Worm (Caenorhabditis elegans): ENCODE measurements around the gene pyc-1.
A peak's percentile ranks its signal among the peaks of the same experiment; 100 is the strongest.

Gene pyc-1

DNA sequence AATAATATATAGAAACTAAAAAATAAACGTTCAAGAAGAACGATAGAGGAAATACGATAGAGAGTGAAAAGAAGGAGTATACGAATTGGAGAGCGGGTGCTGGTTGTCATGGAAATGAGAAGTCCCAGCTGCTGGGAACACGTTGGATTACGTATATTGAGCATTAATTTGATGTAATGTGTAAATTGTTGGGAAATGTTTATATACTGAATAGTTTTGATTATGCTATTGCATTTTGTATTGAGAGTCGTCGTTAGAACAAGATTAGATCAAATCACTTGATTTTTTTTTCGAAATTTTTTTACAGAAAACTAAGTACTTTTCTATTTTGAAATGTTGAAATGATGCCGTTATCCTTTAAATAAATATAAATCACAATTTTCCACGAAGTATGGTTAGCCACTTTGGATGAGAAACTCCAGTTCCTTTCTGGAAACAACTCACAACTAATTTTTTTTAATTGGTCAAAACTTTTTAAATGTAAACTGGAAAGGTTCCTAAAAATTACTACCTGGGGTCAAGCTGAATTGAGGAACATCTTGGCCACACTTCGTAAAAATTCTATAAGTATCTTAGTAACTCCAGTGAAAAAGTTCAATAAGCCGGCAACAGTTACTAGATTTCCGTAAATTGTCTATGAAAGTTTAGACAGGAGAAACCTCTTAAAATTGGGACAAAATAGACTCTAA lies 21.5 kb upstream of the pyc-1 start, which contains the start of gene nphp-4:
Gene nphp-4 (minus strand): TSS at position 51 of the 689 bp plus-strand sequence.
- no peak for TF ChIP-seq nhr-84 (tag; optimal IDR thresholded peaks at IDR 0.05)
- no peak for TF ChIP-seq sox-4 (tag; optimal IDR thresholded peaks at IDR 0.05)
- no peak for TF ChIP-seq fkh-10 (GFP tag; optimal IDR thresholded peaks at IDR 0.05)
- TF ChIP-seq efl-1 (optimal IDR thresholded peaks at IDR 0.05) = no peak
- peak in 1 of 2 experiments; percentile 52 for TF ChIP-seq efl-1 (GFP tag; optimal IDR thresholded peaks at IDR 0.05 in 1 of 2)
- no peak for TF ChIP-seq tlp-1 (tag; optimal IDR thresholded peaks at IDR 0.05)

- TF ChIP-seq tlp-1 (tag; optimal IDR thresholded peaks at IDR 0.05) (no peak), efl-1 (optimal IDR thresholded peaks at IDR 0.05) (no peak), efl-1 (GFP tag; optimal IDR thresholded peaks at IDR 0.05 in 1 of 2) (peak in 1 of 2 experiments; percentile 35), ets-5 (GFP tag; IDR thresholded peaks at IDR 0.05) (no peak), snpc-4 (tag; optimal IDR thresholded peaks at IDR 0.05) (no peak)
Observed at ce11 chrV:11839220-11839619, 16.9 kb upstream of the pyc-1 start, which contains the start of gene idpb-5. Gene idpb-5 (plus strand): TSS chrV:11839520.

ce11 chrV:11836073-11836472 lies 13.7 kb upstream of the pyc-1 start, which contains the start of gene R13H4.2:
Gene R13H4.2 (plus strand): TSS chrV:11836391.
- TF ChIP-seq unc-130 (tag; optimal IDR thresholded peaks at IDR 0.05) (peak; percentile 24), Y116A8C.19 (tag; optimal IDR thresholded peaks at IDR 0.05; ENCODE audit: borderline replicate concordance) (no peak), lsy-2 (tag; optimal IDR thresholded peaks at IDR 0.05) (peak in 1 of 2 experiments; percentile 15), pag-3 (tag; optimal IDR thresholded peaks at IDR 0.05; ENCODE audit: borderline replicate concordance, insufficient read depth) (peak; percentile 97), rnt-1 (tag; optimal IDR thresholded peaks at IDR 0.05) (peak; percentile 73), elt-2 (tag; optimal IDR thresholded peaks at IDR 0.05) (no peak), nhr-19 (GFP tag; conservative IDR thresholded peaks at IDR 0.05) (peak; percentile 37), lin-14 (GFP tag; optimal IDR thresholded peaks at IDR 0.05) (peak; percentile 76), snu-23 (GFP tag; optimal IDR thresholded peaks at IDR 0.05) (peak; percentile 19), ama-1 (optimal IDR thresholded peaks at IDR 0.05) (no peak), nhr-71 (tag; optimal IDR thresholded peaks at IDR 0.05) (peak; percentile 68)

DNA sequence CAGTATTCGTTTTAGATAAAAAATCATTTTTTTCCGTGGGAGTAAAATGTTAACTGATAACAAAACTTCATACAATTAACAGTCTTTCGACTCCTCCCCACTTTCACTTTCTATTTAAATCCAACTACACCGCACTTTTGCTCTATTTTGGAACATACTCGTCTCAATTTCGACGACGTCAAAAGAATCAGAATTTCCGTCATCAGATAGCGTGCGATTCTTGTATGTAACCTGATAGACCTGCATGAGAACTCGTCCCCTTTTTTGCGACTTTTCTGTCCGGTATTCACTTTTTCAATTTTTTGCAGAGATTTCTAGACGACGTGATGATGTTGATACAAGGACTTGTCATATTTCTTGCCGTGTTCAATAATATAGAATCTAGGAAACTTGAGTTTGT lies 11.0 kb upstream of the pyc-1 start, which contains the start of gene pho-8:
Gene pho-8 (plus strand): TSS at position 301 of the 400 bp plus-strand sequence.
- TF ChIP-seq ama-1 (optimal IDR thresholded peaks at IDR 0.05) (no peak), lin-14 (GFP tag; optimal IDR thresholded peaks at IDR 0.05) (no peak), snpc-4 (tag; optimal IDR thresholded peaks at IDR 0.05) (no peak), pqm-1 (tag; optimal IDR thresholded peaks at IDR 0.05) (no peak), tbx-2 (tag; optimal IDR thresholded peaks at IDR 0.05) (no peak), skn-1 (tag; optimal IDR thresholded peaks at IDR 0.05) (no peak)

- no peak for TF ChIP-seq skn-1 (tag; optimal IDR thresholded peaks at IDR 0.05)
- TF ChIP-seq ces-1 (GFP tag; optimal IDR thresholded peaks at IDR 0.05) = no peak
- peak in 1 of 6 experiments; percentile 5 for TF ChIP-seq elt-3 (tag; optimal IDR thresholded peaks at IDR 0.05)
- 0 out of 2 replicates have a peak, but pooled peaks have one; percentile 16 for TF ChIP-seq grh-1 (GFP tag; IDR thresholded peaks at IDR 0.05)
- peak; percentile 14 for TF ChIP-seq blmp-1 (tag; optimal IDR thresholded peaks at IDR 0.05)
Observed at ce11 chrV:11829282-11829681, 7.0 kb upstream of the pyc-1 start, which contains the start of gene col-158. Gene col-158 (plus strand): TSS chrV:11829582.

DNA sequence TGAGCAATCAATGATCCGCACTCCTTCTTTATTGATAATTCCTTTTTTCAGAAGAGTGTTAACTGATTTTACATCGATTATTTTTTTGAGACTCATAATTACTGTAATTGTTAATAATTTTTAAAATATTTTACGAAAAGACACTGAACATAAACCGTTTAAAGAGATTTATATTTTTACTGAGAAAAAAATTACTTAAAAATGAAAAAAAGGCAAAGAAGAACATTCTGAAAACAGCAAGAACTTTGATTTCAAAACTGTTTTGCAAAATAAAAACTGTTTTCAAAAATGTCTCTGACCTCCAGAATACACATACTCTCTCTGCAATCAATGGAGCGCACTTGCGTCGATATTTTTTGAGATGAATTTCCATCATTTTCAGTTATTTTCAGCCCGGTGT lies 4.6 kb upstream of the pyc-1 start, which contains the start of the genes mpst-1 and D2023.6:
Gene mpst-1 (minus strand): TSS at position 101 of the 400 bp plus-strand sequence.
Gene D2023.6 (plus strand): TSS at position 388 of the 400 bp plus-strand sequence.
- TF ChIP-seq lin-35 (GFP tag; optimal IDR thresholded peaks at IDR 0.05) = peak in 1 of 2 experiments; percentile 35
- no peak for TF ChIP-seq ets-5 (GFP tag; IDR thresholded peaks at IDR 0.05)
- TF ChIP-seq mep-1 (tag; optimal IDR thresholded peaks at IDR 0.05) = peak; percentile 42
- no peak for TF ChIP-seq nhr-47 (tag; optimal IDR thresholded peaks at IDR 0.05)
- no peak for TF ChIP-seq jun-1 (tag; optimal IDR thresholded peaks at IDR 0.05)
- TF ChIP-seq ces-1 (GFP tag; optimal IDR thresholded peaks at IDR 0.05) = no peak
- no peak for TF ChIP-seq ama-1 (optimal IDR thresholded peaks at IDR 0.05)
- peak; percentile 26 for TF ChIP-seq blmp-1 (tag; optimal IDR thresholded peaks at IDR 0.05)
- peak; percentile 6 for TF ChIP-seq snu-23 (GFP tag; optimal IDR thresholded peaks at IDR 0.05)
- peak in 1 of 2 experiments; percentile 40 for TF ChIP-seq lsy-2 (tag; optimal IDR thresholded peaks at IDR 0.05)
- TF ChIP-seq fos-1 (tag; optimal IDR thresholded peaks at IDR 0.05) = no peak
- no peak for TF ChIP-seq ztf-11 (tag; optimal IDR thresholded peaks at IDR 0.05)
- TF ChIP-seq aly-2 (tag; optimal IDR thresholded peaks at IDR 0.05) = no peak
- TF ChIP-seq efl-1 (optimal IDR thresholded peaks at IDR 0.05) = peak; percentile 18 to 27
- TF ChIP-seq efl-1 (GFP tag; optimal IDR thresholded peaks at IDR 0.05 in 1 of 2) = peak in 1 of 2 experiments; percentile 3
- no peak for TF ChIP-seq swsn-7 (tag; optimal IDR thresholded peaks at IDR 0.05)
- peak; percentile 5 for TF ChIP-seq nhr-71 (tag; optimal IDR thresholded peaks at IDR 0.05)
- no peak for TF ChIP-seq xbp-1 (tag; optimal IDR thresholded peaks at IDR 0.05)
